Worm (Caenorhabditis elegans) whole organism, L4/young adult: Measurements from ENCODE around the gene nspc-5.

Experiments used
- W03F9.2 ChIP-seq: fragments of 150-350 bp; optimal IDR thresholded peaks from 2 replicates; lab custom pipeline; 2014; ENCODE audit warnings: missing biosample characterization, missing genetic modification characterization
- him-1 ChIP-seq: sonication (generic microtip); optimal IDR thresholded peaks from 2 replicates; lab custom pipeline; 2016; ENCODE audit warnings: missing genotype, missing genetic modification reagents, missing genetic modification characterization, missing compliant biosample characterization

DNA sequence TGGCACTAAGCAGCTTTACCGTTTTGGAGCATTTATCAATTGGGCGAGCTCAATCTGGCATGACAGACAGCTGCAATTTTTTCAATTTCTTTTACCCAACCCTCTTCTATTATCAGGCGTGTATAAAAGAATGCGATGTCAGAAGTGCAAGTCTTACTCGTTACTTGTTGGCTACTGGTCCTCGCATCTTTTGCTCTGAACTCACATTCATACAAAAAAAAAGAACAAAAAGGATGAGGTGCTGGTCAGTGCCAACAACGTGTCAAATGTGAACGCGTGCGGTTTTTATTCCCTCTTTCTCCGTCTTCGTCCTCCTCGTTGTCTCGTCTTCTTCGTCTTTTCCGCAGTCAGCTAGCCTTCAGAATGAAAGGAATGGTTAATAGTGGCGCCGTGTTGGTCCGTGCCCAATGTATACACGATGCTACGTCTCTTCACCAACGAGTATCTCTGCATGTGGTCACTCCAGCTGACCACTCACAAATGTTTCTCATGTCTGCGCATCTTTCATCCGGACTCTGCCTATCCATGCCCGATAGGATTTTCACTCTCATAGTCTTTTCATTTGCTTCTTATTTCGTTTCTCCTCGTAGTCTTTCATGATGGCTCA, 27.4 kb downstream of the nspc-5 start:
- no peak for TF ChIP-seq him-1 (tag; lab: Kevin White, UChicago)
- TF ChIP-seq W03F9.2: no peak
